Worm (Caenorhabditis elegans) whole organism, midembryonic: ENCODE data around the gene tps-1.
A peak's percentile ranks its signal among the peaks of the same experiment; 100 is the strongest.

Experiments
- T22C8.4 ChIP-seq: fragments of 200-800 bp; sonication (Bioruptor generic); IDR thresholded peaks from 2 replicates; pipeline ENCODE4 v1.3.6; 2022; ENCODE audit warnings: missing genetic modification characterization, missing compliant biosample characterization
- cog-1 ChIP-seq: sonication (generic microtip); optimal IDR thresholded peaks from 2 replicates; lab custom pipeline; 2016; ENCODE audit warnings: missing genetic modification characterization, missing compliant biosample characterization
- flt-1 ChIP-seq: fragments of 200-800 bp; sonication (Bioruptor generic); IDR thresholded peaks from 2 replicates; pipeline ENCODE4 v1.3.6; 2022; ENCODE audit warnings: missing genetic modification characterization, missing compliant biosample characterization
- klf-2 ChIP-seq: fragments of 200-800 bp; sonication (Bioruptor generic); conservative IDR thresholded peaks from 2 replicates; pipeline ENCODE4 v1.3.6; 2022; ENCODE audit warnings: missing genetic modification reagents, missing genetic modification characterization, missing compliant biosample characterization
- med-1 ChIP-seq: sonication (generic microtip); optimal IDR thresholded peaks from 2 replicates; lab custom pipeline; 2017; ENCODE audit warnings: missing genetic modification characterization, mild to moderate bottlenecking, missing compliant biosample characterization, antibody characterized with exemption, missing genetic modification reagents; ENCODE audit not compliant: insufficient read depth
- ref-1 ChIP-seq: fragments of 200-800 bp; sonication (Bioruptor generic); conservative IDR thresholded peaks from 2 replicates; pipeline ENCODE4 v1.3.6; 2022; ENCODE audit warnings: missing genetic modification reagents, missing genetic modification characterization, missing compliant biosample characterization
- tab-1 ChIP-seq: fragments of 200-800 bp; sonication (Bioruptor generic); IDR thresholded peaks from 2 replicates; pipeline ENCODE4 v1.3.6; 2022; ENCODE audit warnings: missing genetic modification characterization, missing compliant biosample characterization
- ztf-23 ChIP-seq: fragments of 200-800 bp; sonication (Bioruptor generic); IDR thresholded peaks from 2 replicates; pipeline ENCODE4 v1.3.6; 2022; ENCODE audit warnings: missing genetic modification reagents, missing genetic modification characterization, missing compliant biosample characterization
- ztf-29 ChIP-seq: fragments of 200-800 bp; sonication (Bioruptor generic); IDR thresholded peaks from 2 replicates; pipeline ENCODE4 v1.3.6; 2022; ENCODE audit warnings: missing genetic modification reagents, missing genetic modification characterization, missing compliant biosample characterization

tps-1 gene

ce11 chrX:17451410-17451809 lies 22.9 kb downstream of the tps-1 start, which contains the start of gene C36E6.2:
Gene C36E6.2 (plus strand): TSS chrX:17451670.
- TF ChIP-seq klf-2 (GFP tag; lab: Robert Waterston, UW) (no peak), flt-1 (GFP tag; lab: Robert Waterston, UW) (peak; percentile 42; the same call in 1 of the 2 replicates), med-1 (GFP tag; lab: Kevin White, UChicago) (no peak), T22C8.4 (GFP tag; lab: Robert Waterston, UW) (no peak), cog-1 (tag; lab: Kevin White, UChicago) (peak; percentile 59), tab-1 (GFP tag; lab: Robert Waterston, UW) (no peak), ztf-29 (GFP tag; lab: Robert Waterston, UW) (peak; percentile 52; the same call in 1 of the 2 replicates), ref-1 (GFP tag; lab: Robert Waterston, UW) (peak; percentile 87), ztf-23 (no peak)

- peak; percentile 78 for TF ChIP-seq tab-1 (GFP tag; lab: Robert Waterston, UW)
- TF ChIP-seq ztf-23: peak; percentile 23
- TF ChIP-seq klf-2 (GFP tag; lab: Robert Waterston, UW): 0 out of 2 replicates have a peak, but pooled peaks have one; percentile 48
- 0 out of 2 replicates have a peak, but pooled peaks have one; percentile 19 for TF ChIP-seq flt-1 (GFP tag; lab: Robert Waterston, UW)
- 0 out of 2 replicates have a peak, but pooled peaks have one; percentile 35 for TF ChIP-seq ref-1 (GFP tag; lab: Robert Waterston, UW)
- TF ChIP-seq T22C8.4 (GFP tag; lab: Robert Waterston, UW): peak; percentile 48
Observed at ce11 chrX:17444683-17445082, 29.7 kb downstream of the tps-1 start.

ce11 chrX:17442539-17442938 lies 31.8 kb downstream of the tps-1 start:
- 0 out of 2 replicates have a peak, but pooled peaks have one; percentile 25 for TF ChIP-seq ref-1 (GFP tag; lab: Robert Waterston, UW)
- TF ChIP-seq tab-1 (GFP tag; lab: Robert Waterston, UW): peak; percentile 81
- peak; percentile 47; the same call in 1 of the 2 replicates for TF ChIP-seq T22C8.4 (GFP tag; lab: Robert Waterston, UW)

- TF ChIP-seq med-1 (GFP tag; lab: Kevin White, UChicago): no peak
- TF ChIP-seq ztf-23: no peak
- no peak for TF ChIP-seq tab-1 (GFP tag; lab: Robert Waterston, UW)
- TF ChIP-seq klf-2 (GFP tag; lab: Robert Waterston, UW): no peak
- no peak for TF ChIP-seq cog-1 (tag; lab: Kevin White, UChicago)
- no peak for TF ChIP-seq T22C8.4 (GFP tag; lab: Robert Waterston, UW)
- TF ChIP-seq ztf-29 (GFP tag; lab: Robert Waterston, UW): no peak
- TF ChIP-seq ref-1 (GFP tag; lab: Robert Waterston, UW): no peak
- TF ChIP-seq flt-1 (GFP tag; lab: Robert Waterston, UW): no peak
Observed at ce11 chrX:17438386-17438785, 35.9 kb downstream of the tps-1 start, which contains the start of gene C36E6.8. Gene C36E6.8 (plus strand): TSS chrX:17438686.

ce11 chrX:17434234-17434633 lies 40.1 kb downstream of the tps-1 start, which contains the start of gene fubl-3:
Gene fubl-3 (plus strand): TSS chrX:17434445.
- TF ChIP-seq ref-1 (GFP tag; lab: Robert Waterston, UW) (no peak), tab-1 (GFP tag; lab: Robert Waterston, UW) (no peak), flt-1 (GFP tag; lab: Robert Waterston, UW) (peak; percentile 28; the same call in 1 of the 2 replicates), med-1 (GFP tag; lab: Kevin White, UChicago) (no peak), cog-1 (tag; lab: Kevin White, UChicago) (no peak), klf-2 (GFP tag; lab: Robert Waterston, UW) (no peak), ztf-23 (no peak)

- no peak for TF ChIP-seq med-1 (GFP tag; lab: Kevin White, UChicago)
Observed at ce11 chrX:17428803-17429202, 45.5 kb downstream of the tps-1 start, which contains the start of gene pbo-6. Gene pbo-6 (plus strand): TSS chrX:17429042.

ce11 chrX:17427778-17428177 lies 46.6 kb downstream of the tps-1 start:
- TF ChIP-seq ztf-23 (no peak), klf-2 (GFP tag; lab: Robert Waterston, UW) (no peak), cog-1 (tag; lab: Kevin White, UChicago) (no peak), med-1 (GFP tag; lab: Kevin White, UChicago) (no peak)

ce11 chrX:17426712-17427111 lies 47.6 kb downstream of the tps-1 start:
- TF ChIP-seq ztf-29 (GFP tag; lab: Robert Waterston, UW) (no peak), ztf-23 (no peak), flt-1 (GFP tag; lab: Robert Waterston, UW) (no peak), klf-2 (GFP tag; lab: Robert Waterston, UW) (no peak), med-1 (GFP tag; lab: Kevin White, UChicago) (no peak), ref-1 (GFP tag; lab: Robert Waterston, UW) (no peak), T22C8.4 (GFP tag; lab: Robert Waterston, UW) (no peak)

ce11 chrX:17424595-17424913 lies 49.8 kb downstream of the tps-1 start:
- TF ChIP-seq cog-1 (tag; lab: Kevin White, UChicago) (no peak), klf-2 (GFP tag; lab: Robert Waterston, UW) (no peak), ref-1 (GFP tag; lab: Robert Waterston, UW) (no peak), flt-1 (GFP tag; lab: Robert Waterston, UW) (no peak), ztf-29 (GFP tag; lab: Robert Waterston, UW) (no peak), T22C8.4 (GFP tag; lab: Robert Waterston, UW) (no peak), tab-1 (GFP tag; lab: Robert Waterston, UW) (no peak), med-1 (GFP tag; lab: Kevin White, UChicago) (no peak), ztf-23 (no peak)
